Worm (Caenorhabditis elegans): Measurements from ENCODE around the gene fzr-1.
A peak's percentile ranks its signal among the peaks of the same experiment; 100 is the strongest.

Gene fzr-1

DNA sequence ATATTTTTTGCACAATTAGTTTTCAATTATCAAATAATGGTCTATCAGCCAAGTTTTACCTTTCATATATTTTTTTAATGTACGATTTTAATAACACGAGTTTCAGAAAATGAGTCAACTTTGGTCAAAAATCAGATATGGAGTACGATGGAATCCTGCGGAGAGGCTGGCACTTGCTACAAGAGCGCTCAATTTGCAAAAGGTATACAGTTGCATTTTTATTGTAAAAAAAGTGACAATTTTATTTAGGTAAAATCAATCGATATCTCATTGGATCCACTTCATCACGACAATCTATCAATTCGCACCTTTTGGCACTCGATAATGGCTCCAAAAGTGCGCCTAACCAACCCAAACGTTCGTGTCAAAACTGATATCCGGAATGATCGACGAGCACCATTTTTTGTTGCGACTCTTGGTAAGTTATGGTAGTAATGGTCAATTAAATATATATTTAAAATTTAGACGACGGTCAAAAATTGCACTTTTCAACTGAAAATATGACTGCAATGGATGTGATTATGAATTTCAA, 46.7 kb downstream of the fzr-1 start, which contains the start of gene mrpl-53:
Gene mrpl-53 (plus strand): TSS at position 107 of the 532 bp plus-strand sequence.
- TF ChIP-seq lsy-2 (tag; optimal IDR thresholded peaks at IDR 0.05) = no peak
- no peak for TF ChIP-seq sptf-1 (tag; optimal IDR thresholded peaks at IDR 0.05)
- TF ChIP-seq unc-120 (tag; optimal IDR thresholded peaks at IDR 0.05; ENCODE audit: poor library complexity, severe bottlenecking) = no peak
- no peak for TF ChIP-seq ceh-43 (GFP tag; optimal IDR thresholded peaks at IDR 0.05)
- no peak for TF ChIP-seq zip-8 (tag; optimal IDR thresholded peaks at IDR 0.05)
- no peak for TF ChIP-seq nhr-237 (tag; optimal IDR thresholded peaks at IDR 0.05)

ce11 chrII:9596401-9596800, 47.9 kb downstream of the fzr-1 start, which contains the start of gene E02H1.6:
E02H1.6 (plus strand) TSS chrII:9596701.
- TF ChIP-seq pha-4 (tag; optimal IDR thresholded peaks at IDR 0.05) (no peak), ceh-39 (tag; optimal IDR thresholded peaks at IDR 0.05) (no peak), mab-5 (tag; optimal IDR thresholded peaks at IDR 0.05) (no peak), M03D4.4 (tag; optimal IDR thresholded peaks at IDR 0.05) (no peak)

DNA sequence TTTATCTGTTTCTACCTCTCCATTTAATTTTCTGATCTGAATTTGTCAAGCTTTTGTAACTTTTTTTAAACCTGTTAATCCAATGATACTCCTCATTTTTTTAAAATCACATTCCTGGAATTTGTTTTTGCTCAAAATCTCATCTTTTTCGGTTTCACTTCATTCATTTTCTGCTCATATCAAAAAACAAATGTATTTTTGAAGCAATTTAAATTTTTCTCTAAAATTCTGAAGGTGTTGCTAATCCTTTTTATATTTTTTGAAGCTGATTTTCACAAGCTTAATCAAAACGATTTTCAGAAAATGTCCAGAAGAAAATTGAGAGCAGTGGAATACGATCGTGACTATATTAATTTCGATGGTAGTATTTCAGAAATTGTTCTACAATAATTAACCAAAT, 49.3 kb downstream of the fzr-1 start, which contains the start of gene E02H1.5:
Gene E02H1.5 (plus strand): TSS at position 301 of the 400 bp plus-strand sequence.
- TF ChIP-seq mep-1 (tag; optimal IDR thresholded peaks at IDR 0.05) (no peak), snpc-4 (tag; optimal IDR thresholded peaks at IDR 0.05) (no peak), tbx-8 (GFP tag; optimal IDR thresholded peaks at IDR 0.05) (no peak), unc-120 (tag; optimal IDR thresholded peaks at IDR 0.05; ENCODE audit: poor library complexity, severe bottlenecking) (no peak), zip-8 (tag; optimal IDR thresholded peaks at IDR 0.05) (no peak), mab-5 (tag; optimal IDR thresholded peaks at IDR 0.05) (no peak), nhr-76 (tag; optimal IDR thresholded peaks at IDR 0.05) (no peak), nhr-237 (tag; optimal IDR thresholded peaks at IDR 0.05) (no peak), ces-1 (GFP tag; optimal IDR thresholded peaks at IDR 0.05) (no peak), unc-39 (tag; optimal IDR thresholded peaks at IDR 0.05) (no peak), ceh-39 (tag; optimal IDR thresholded peaks at IDR 0.05) (no peak)

DNA sequence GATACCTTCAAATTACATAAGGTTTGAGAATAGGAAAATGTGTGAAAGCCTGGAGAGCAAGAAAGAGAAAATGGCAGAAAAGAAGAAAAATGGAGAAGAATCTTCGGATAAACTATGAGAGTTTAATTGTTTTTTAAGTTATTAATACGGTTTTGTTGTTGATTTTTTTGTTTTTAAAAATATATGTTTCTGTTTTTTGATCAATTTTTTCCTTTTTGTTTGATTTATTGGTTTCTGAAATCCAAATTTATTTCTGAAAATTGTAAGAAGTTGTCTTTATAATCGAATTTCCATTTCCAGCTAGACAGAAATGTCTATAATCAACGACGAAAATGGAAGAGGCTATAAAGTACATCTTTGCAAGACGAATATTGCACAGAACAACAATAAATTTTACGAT, 51.5 kb downstream of the fzr-1 start, which contains the start of gene parp-2:
Gene parp-2 (plus strand): TSS at position 301 of the 400 bp plus-strand sequence.
- TF ChIP-seq lin-32 (GFP tag; optimal IDR thresholded peaks at IDR 0.05) = no peak
- no peak for TF ChIP-seq flh-1 (GFP tag; optimal IDR thresholded peaks at IDR 0.05)
- no peak for TF ChIP-seq hlh-1 (tag; optimal IDR thresholded peaks at IDR 0.05)
- TF ChIP-seq M03D4.4 (tag; optimal IDR thresholded peaks at IDR 0.05) = no peak
- no peak for TF ChIP-seq blmp-1 (tag; optimal IDR thresholded peaks at IDR 0.05)
- TF ChIP-seq nhr-28 (tag; optimal IDR thresholded peaks at IDR 0.05) = no peak
- TF ChIP-seq nhr-2 (tag; optimal IDR thresholded peaks at IDR 0.05) = no peak
- TF ChIP-seq nhr-76 (tag; optimal IDR thresholded peaks at IDR 0.05) = no peak
- TF ChIP-seq ceh-83 (GFP tag; optimal IDR thresholded peaks at IDR 0.05) = no peak
- no peak for TF ChIP-seq mep-1 (tag; optimal IDR thresholded peaks at IDR 0.05)
- no peak for TF ChIP-seq zip-8 (tag; optimal IDR thresholded peaks at IDR 0.05)
- no peak for TF ChIP-seq mls-2 (tag; optimal IDR thresholded peaks at IDR 0.05)
- TF ChIP-seq ztf-11 (tag; optimal IDR thresholded peaks at IDR 0.05) = no peak

DNA sequence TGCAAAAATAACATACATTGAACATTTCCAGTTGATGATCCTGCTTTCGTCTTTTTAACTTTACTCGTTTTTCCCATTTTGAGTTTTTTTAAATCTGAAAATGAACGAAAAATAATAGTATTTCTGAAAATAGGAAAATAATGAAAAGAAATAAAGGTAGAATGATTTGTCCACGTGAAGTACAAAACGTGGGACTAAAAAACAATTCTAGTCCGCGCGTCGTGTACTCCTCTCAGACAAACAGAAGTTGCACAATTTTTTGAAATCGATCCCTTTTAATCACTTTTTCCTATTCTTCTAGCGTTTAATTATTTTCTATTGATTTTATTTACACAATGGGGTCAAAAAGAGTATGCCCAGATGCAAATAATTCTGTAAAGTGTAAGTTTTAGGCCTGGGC, 53.2 kb downstream of the fzr-1 start, which contains the start of the genes E02H1.1 and tag-124:
Gene E02H1.1 (minus strand): TSS at position 94 of the 400 bp plus-strand sequence.
Gene tag-124 (plus strand): TSS at position 222 of the 400 bp plus-strand sequence.
- TF ChIP-seq ceh-83 (GFP tag; optimal IDR thresholded peaks at IDR 0.05) (no peak), bed-3 (GFP tag; optimal IDR thresholded peaks at IDR 0.05) (no peak), ceh-43 (GFP tag; optimal IDR thresholded peaks at IDR 0.05) (no peak), lin-32 (GFP tag; optimal IDR thresholded peaks at IDR 0.05) (no peak), unc-39 (tag; optimal IDR thresholded peaks at IDR 0.05) (no peak), nhr-237 (tag; optimal IDR thresholded peaks at IDR 0.05) (peak; percentile 37), mep-1 (tag; optimal IDR thresholded peaks at IDR 0.05) (peak; percentile 28), nhr-76 (tag; optimal IDR thresholded peaks at IDR 0.05) (no peak), lsy-2 (tag; optimal IDR thresholded peaks at IDR 0.05) (peak; percentile 25), snpc-4 (tag; optimal IDR thresholded peaks at IDR 0.05) (no peak), nhr-28 (tag; optimal IDR thresholded peaks at IDR 0.05) (no peak), flh-1 (GFP tag; optimal IDR thresholded peaks at IDR 0.05) (no peak), ces-1 (GFP tag; optimal IDR thresholded peaks at IDR 0.05) (peak; percentile 16), tbx-8 (GFP tag; optimal IDR thresholded peaks at IDR 0.05) (no peak), mab-5 (tag; optimal IDR thresholded peaks at IDR 0.05) (no peak), ham-2 (GFP tag; optimal IDR thresholded peaks at IDR 0.05) (no peak)

Data from whole organism, mixed stage, embryonic.